Fruit fly (Drosophila melanogaster): ENCODE measurements around the gene CG3527.

CG3527 gene

dm6 chrX:4553999-4554398 lies 2.2 kb downstream of the CG3527 start, which contains the start of gene CG11444 (continued):
- TF ChIP-seq D19B (GFP tag; optimal IDR thresholded peaks at IDR 0.05) (no peak), pum (GFP tag; optimal IDR thresholded peaks at IDR 0.05) (peak; percentile 45), CG13123 (GFP tag; optimal IDR thresholded peaks at IDR 0.05) (no peak), CG8089 (GFP tag; optimal IDR thresholded peaks at IDR 0.05) (no peak), Ptx1 (GFP tag; IDR thresholded peaks at IDR 0.05) (peak; percentile 25; the same call in 1 of the 2 replicates), Ravus (GFP tag; IDR thresholded peaks at IDR 0.05) (no peak), CG6683 (GFP tag; optimal IDR thresholded peaks at IDR 0.05) (peak; percentile 4), prd (optimal IDR thresholded peaks at IDR 0.05) (no peak), prd (GFP tag; IDR thresholded peaks at IDR 0.05) (no peak), ci (GFP tag; IDR thresholded peaks at IDR 0.05) (peak; percentile 70; the same call in 2 of the 3 replicates), CG13424 (tag; optimal IDR thresholded peaks at IDR 0.05) (peak; percentile 30), gsb (GFP tag; IDR thresholded peaks at IDR 0.05) (no peak), Dbx (GFP tag; IDR thresholded peaks at IDR 0.05) (0 out of 3 replicates have a peak, but pooled peaks have one; percentile 58), repo (GFP tag; optimal IDR thresholded peaks at IDR 0.05) (peak; percentile 22), unpg (GFP tag; optimal IDR thresholded peaks at IDR 0.05) (peak; percentile 9), jigr1 (GFP tag; IDR thresholded peaks at IDR 0.05) (no peak), ab (GFP tag; optimal IDR thresholded peaks at IDR 0.05) (no peak), disco-r (GFP tag; optimal IDR thresholded peaks at IDR 0.05) (no peak), az2 (GFP tag; optimal IDR thresholded peaks at IDR 0.05) (peak; percentile 1), PHDP (tag; optimal IDR thresholded peaks at IDR 0.05) (peak; percentile 33), dysf (GFP tag; IDR thresholded peaks at IDR 0.05) (0 out of 3 replicates have a peak, but pooled peaks have one; percentile 15), run (tag; optimal IDR thresholded peaks at IDR 0.05) (no peak), lab (GFP tag; optimal IDR thresholded peaks at IDR 0.05) (no peak), CG12391 (tag; optimal IDR thresholded peaks at IDR 0.05) (peak; percentile 47), HmgD (GFP tag; optimal IDR thresholded peaks at IDR 0.05) (peak; percentile 67), chinmo (GFP tag; IDR thresholded peaks at IDR 0.05; ENCODE audit: partially characterized antibody) (no peak), CG15073 (GFP tag; optimal IDR thresholded peaks at IDR 0.05) (no peak), sug (tag; optimal IDR thresholded peaks at IDR 0.05) (peak; percentile 55), sd (tag; optimal IDR thresholded peaks at IDR 0.05) (peak; percentile 21), CG33557 (GFP tag; optimal IDR thresholded peaks at IDR 0.05) (peak; percentile 10), Sox102F (GFP tag; optimal IDR thresholded peaks at IDR 0.05) (no peak), Xrp1 (GFP tag; IDR thresholded peaks at IDR 0.05) (peak; percentile 47; the same call in 1 of the 2 replicates), B-H1 (GFP tag; IDR thresholded peaks at IDR 0.05) (no peak), row (GFP tag; IDR thresholded peaks at IDR 0.05) (peak; percentile 28; the same call in 1 of the 3 replicates), Adf1 (GFP tag; IDR thresholded peaks at IDR 0.05) (no peak), CG17328 (GFP tag; IDR thresholded peaks at IDR 0.05) (no peak), CG3163 (GFP tag; optimal IDR thresholded peaks at IDR 0.05) (peak; percentile 37), tll (GFP tag; optimal IDR thresholded peaks at IDR 0.05) (no peak), CG6254 (GFP tag; optimal IDR thresholded peaks at IDR 0.05) (no peak), p53 (GFP tag; optimal IDR thresholded peaks at IDR 0.05) (peak; percentile 42), Hr51 (GFP tag; optimal IDR thresholded peaks at IDR 0.05) (peak in 1 of 2 experiments; percentile 19), exex (tag; optimal IDR thresholded peaks at IDR 0.05) (peak; percentile 38), CG9727 (GFP tag; optimal IDR thresholded peaks at IDR 0.05) (no peak), CG2120 (GFP tag; optimal IDR thresholded peaks at IDR 0.05) (peak; percentile 69), CG8290 (GFP tag; optimal IDR thresholded peaks at IDR 0.05) (peak; percentile 59), CG8290 (tag; optimal IDR thresholded peaks at IDR 0.05) (peak in 1 of 2 experiments; percentile 89), CG13894 (tag; optimal IDR thresholded peaks at IDR 0.05) (peak; percentile 37), MESR4 (GFP tag; optimal IDR thresholded peaks at IDR 0.05) (peak; percentile 80), CG2199 (GFP tag; IDR thresholded peaks at IDR 0.05) (no peak), CG14014 (GFP tag; IDR thresholded peaks at IDR 0.05) (peak; percentile 32; the same call in 1 of the 2 replicates), CG15601 (tag; optimal IDR thresholded peaks at IDR 0.05) (peak; percentile 36)
